Comparison of ENCODE assay signal across 3 fruit fly cellular contexts in the genomic region with DNA sequence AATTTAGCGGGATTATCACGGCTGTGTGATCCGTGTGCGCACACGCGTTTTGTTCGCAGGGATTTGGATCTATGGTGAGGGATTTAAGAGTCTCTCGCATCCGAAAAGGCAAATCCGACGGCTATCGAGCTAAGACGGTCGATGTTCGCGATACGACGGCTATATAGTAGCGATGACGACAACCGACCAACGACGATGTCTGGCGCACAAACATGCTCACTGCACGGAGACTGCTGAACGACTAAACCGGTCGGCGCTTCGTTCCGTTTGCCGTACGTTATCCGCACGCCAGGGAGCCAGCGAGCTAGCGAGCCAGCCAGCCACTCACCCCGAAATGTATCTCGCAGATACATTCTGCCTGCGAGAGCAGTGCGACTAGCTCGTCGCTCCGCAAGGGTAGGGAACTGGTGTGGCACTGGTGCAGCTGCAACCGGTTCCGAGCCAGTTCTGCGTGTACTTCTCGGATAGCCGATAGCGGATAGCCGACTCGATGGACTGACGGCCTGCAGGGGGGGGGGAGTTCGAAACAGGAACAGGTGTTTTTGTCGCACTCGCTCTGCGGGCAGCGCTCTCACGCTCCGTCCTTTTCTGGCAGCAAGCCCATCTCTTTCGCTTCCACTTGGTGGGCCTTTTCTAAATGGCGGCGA.
TF ChIP-seq lines count a peak whose summit lies in the region.

TSS of gene tup (minus strand) at position 248 of the 647 bp plus-strand sequence.

TF ChIP-seq in whole organism, embryonic, 481 proteins besides CTCF, POLR2A, EP300 and RAD21 (continued from another document and continues in another):
- peak; percentile 98 for TF ChIP-seq ewg (GFP tag; optimal IDR thresholded peaks at IDR 0.05; lab: Kevin White, UChicago)
- no peak for TF ChIP-seq CG8290 (GFP tag; optimal IDR thresholded peaks at IDR 0.05; lab: Kevin White, UChicago)
- TF ChIP-seq CG8290 (tag; optimal IDR thresholded peaks at IDR 0.05; lab: Kevin White, UChicago), result peak in 1 of 2 experiments; percentile 27
- 0 out of 2 replicates have a peak, but pooled peaks have one; percentile 6 for TF ChIP-seq CG32772 (GFP tag; IDR thresholded peaks at IDR 0.05; lab: Robert Waterston, UW)
- TF ChIP-seq YL-1 (GFP tag; optimal IDR thresholded peaks at IDR 0.05; lab: Kevin White, UChicago), result no peak
- TF ChIP-seq CG12391 (tag; optimal IDR thresholded peaks at IDR 0.05; lab: Kevin White, UChicago), result no peak
- TF ChIP-seq ato (GFP tag; IDR thresholded peaks at IDR 0.05; lab: Robert Waterston, UW; ENCODE audit: partially characterized antibody), result 0 out of 2 replicates have a peak, but pooled peaks have one; percentile 14
- TF ChIP-seq CG5180 (GFP tag; optimal IDR thresholded peaks at IDR 0.05; lab: Kevin White, UChicago), result peak; percentile 40
- peak; percentile 0 for TF ChIP-seq btn (GFP tag; optimal IDR thresholded peaks at IDR 0.05; lab: Kevin White, UChicago)
- no peak for TF ChIP-seq CG9215 (GFP tag; IDR thresholded peaks at IDR 0.05; lab: Robert Waterston, UW)
- TF ChIP-seq Max (GFP tag; optimal IDR thresholded peaks at IDR 0.05; lab: Kevin White, UChicago), result peak; percentile 9
- TF ChIP-seq chif (GFP tag; optimal IDR thresholded peaks at IDR 0.05; lab: Kevin White, UChicago), result peak in 1 of 2 experiments; percentile 6
- no peak for TF ChIP-seq Sox100B (GFP tag; optimal IDR thresholded peaks at IDR 0.05; lab: Kevin White, UChicago)
- peak; percentile 24; the same call in 1 of the 3 replicates for TF ChIP-seq CG2199 (GFP tag; IDR thresholded peaks at IDR 0.05; lab: Robert Waterston, UW)
- TF ChIP-seq ranshi (GFP tag; IDR thresholded peaks at IDR 0.05; lab: Robert Waterston, UW), result no peak
- no peak for TF ChIP-seq CG4360 (GFP tag; IDR thresholded peaks at IDR 0.05; lab: Robert Waterston, UW)
- TF ChIP-seq Deaf1 (tag; optimal IDR thresholded peaks at IDR 0.05; lab: Kevin White, UChicago), result peak; percentile 98
- TF ChIP-seq Awh (GFP tag; IDR thresholded peaks at IDR 0.05; lab: Robert Waterston, UW), result peak; percentile 17; the same call in 1 of the 2 replicates
- peak; percentile 8 for TF ChIP-seq CG8281 (tag; optimal IDR thresholded peaks at IDR 0.05; lab: Kevin White, UChicago)
- TF ChIP-seq aop (GFP tag; IDR thresholded peaks at IDR 0.05; lab: Robert Waterston, UW), result peak; percentile 44; the same call in 1 of the 2 replicates
- TF ChIP-seq HmgZ (tag; optimal IDR thresholded peaks at IDR 0.05; lab: Kevin White, UChicago), result peak; percentile 30
- TF ChIP-seq CG2712 (tag; optimal IDR thresholded peaks at IDR 0.05; lab: Kevin White, UChicago), result peak; percentile 26
- TF ChIP-seq Nf-YC (tag; optimal IDR thresholded peaks at IDR 0.05; lab: Kevin White, UChicago), result peak; percentile 99
- peak in 1 of 2 experiments; percentile 46 for TF ChIP-seq crp (GFP tag; optimal IDR thresholded peaks at IDR 0.05; lab: Kevin White, UChicago)
- peak in 1 of 2 experiments; percentile 24 for TF ChIP-seq Pdp1 (GFP tag; optimal IDR thresholded peaks at IDR 0.05; lab: Kevin White, UChicago)
- peak; percentile 55 for TF ChIP-seq cg (GFP tag; optimal IDR thresholded peaks at IDR 0.05; lab: Kevin White, UChicago)
- TF ChIP-seq ac (GFP tag; optimal IDR thresholded peaks at IDR 0.05; lab: Kevin White, UChicago), result peak; percentile 84
- TF ChIP-seq Stat92E (GFP tag; optimal IDR thresholded peaks at IDR 0.05; lab: Kevin White, UChicago), result peak in 1 of 3 experiments; percentile 61
- peak; percentile 43; the same call in 1 of the 2 replicates for TF ChIP-seq CG42726 (GFP tag; IDR thresholded peaks at IDR 0.05; lab: Robert Waterston, UW; ENCODE audit: partially characterized antibody)
- TF ChIP-seq twi (tag; optimal IDR thresholded peaks at IDR 0.05; lab: Kevin White, UChicago), result peak; percentile 71
- TF ChIP-seq CG11504 (tag; optimal IDR thresholded peaks at IDR 0.05; lab: Kevin White, UChicago), result peak; percentile 17
- TF ChIP-seq caup (GFP tag; optimal IDR thresholded peaks at IDR 0.05; lab: Kevin White, UChicago; ENCODE audit: severe bottlenecking), result peak; percentile 23
- 0 out of 3 replicates have a peak, but pooled peaks have one; percentile 20 for TF ChIP-seq zen2 (GFP tag; IDR thresholded peaks at IDR 0.05; lab: Robert Waterston, UW; ENCODE audit: partially characterized antibody)
- TF ChIP-seq zfh1 (GFP tag; IDR thresholded peaks at IDR 0.05; lab: Robert Waterston, UW), result no peak
- TF ChIP-seq chn (GFP tag; optimal IDR thresholded peaks at IDR 0.05; lab: Kevin White, UChicago), result no peak
- no peak for TF ChIP-seq psq (GFP tag; optimal IDR thresholded peaks at IDR 0.05; lab: Kevin White, UChicago)
- no peak for TF ChIP-seq lbe (GFP tag; optimal IDR thresholded peaks at IDR 0.05; lab: Kevin White, UChicago)
- TF ChIP-seq Atf6 (GFP tag; IDR thresholded peaks at IDR 0.05; lab: Robert Waterston, UW), result 0 out of 2 replicates have a peak, but pooled peaks have one; percentile 24

TF ChIP-seq in whole organism, prepupa, 60 proteins besides CTCF, POLR2A, EP300 and RAD21 (continued from another document):
- TF ChIP-seq CG10631 (GFP tag; optimal IDR thresholded peaks at IDR 0.05; lab: Kevin White, UChicago), result no peak
- TF ChIP-seq Sox102F (GFP tag; optimal IDR thresholded peaks at IDR 0.05; lab: Kevin White, UChicago), result peak; percentile 26
- peak; percentile 38; the same call in 1 of the 3 replicates for TF ChIP-seq eg (GFP tag; IDR thresholded peaks at IDR 0.05; lab: Robert Waterston, UW)
- peak; percentile 20 for TF ChIP-seq Sox14 (GFP tag; optimal IDR thresholded peaks at IDR 0.05; lab: Kevin White, UChicago)
- peak; percentile 22 for TF ChIP-seq Lpt (GFP tag; optimal IDR thresholded peaks at IDR 0.05; lab: Kevin White, UChicago)
- TF ChIP-seq Hr38 (GFP tag; optimal IDR thresholded peaks at IDR 0.05; lab: Kevin White, UChicago), result no peak
- peak; percentile 35 for TF ChIP-seq CG9139 (GFP tag; optimal IDR thresholded peaks at IDR 0.05; lab: Kevin White, UChicago)
- peak; percentile 19 for TF ChIP-seq achi (GFP tag; optimal IDR thresholded peaks at IDR 0.05; lab: Kevin White, UChicago)
- peak; percentile 33 for TF ChIP-seq CG3919 (GFP tag; optimal IDR thresholded peaks at IDR 0.05; lab: Kevin White, UChicago)
- TF ChIP-seq fd85E (GFP tag; optimal IDR thresholded peaks at IDR 0.05; lab: Kevin White, UChicago), result no peak
- TF ChIP-seq net (GFP tag; optimal IDR thresholded peaks at IDR 0.05; lab: Kevin White, UChicago), result peak; percentile 43
- no peak for TF ChIP-seq Sox15 (GFP tag; optimal IDR thresholded peaks at IDR 0.05; lab: Kevin White, UChicago)
- no peak for TF ChIP-seq Smox (GFP tag; optimal IDR thresholded peaks at IDR 0.05; lab: Kevin White, UChicago)
- peak; percentile 6 for TF ChIP-seq Eip75B (GFP tag; optimal IDR thresholded peaks at IDR 0.05; lab: Kevin White, UChicago)

TF ChIP-seq in whole organism, wandering third instar larva, 38 proteins besides CTCF, POLR2A, EP300 and RAD21 (continued from another document):
- TF ChIP-seq sv (GFP tag; optimal IDR thresholded peaks at IDR 0.05; lab: Kevin White, UChicago), result no peak
- no peak for TF ChIP-seq Jra (GFP tag; optimal IDR thresholded peaks at IDR 0.05; lab: Kevin White, UChicago)
- peak; percentile 21 for TF ChIP-seq Hr83 (GFP tag; optimal IDR thresholded peaks at IDR 0.05; lab: Kevin White, UChicago; ENCODE audit: poor library complexity, severe bottlenecking)
- peak in 1 of 2 experiments; percentile 2 for TF ChIP-seq foxo (GFP tag; optimal IDR thresholded peaks at IDR 0.05; lab: Kevin White, UChicago)
- no peak for TF ChIP-seq jim (GFP tag; optimal IDR thresholded peaks at IDR 0.05; lab: Kevin White, UChicago)
- TF ChIP-seq OdsH (GFP tag; optimal IDR thresholded peaks at IDR 0.05; lab: Kevin White, UChicago), result no peak
